Worm (Caenorhabditis elegans): Measurements from ENCODE around the gene srw-103.

- TF ChIP-seq ceh-82 (tag; optimal IDR thresholded peaks at IDR 0.05) (no peak), ceh-28 (tag; optimal IDR thresholded peaks at IDR 0.05) (no peak), jun-1 (tag; optimal IDR thresholded peaks at IDR 0.05) (no peak), nhr-11 (tag; optimal IDR thresholded peaks at IDR 0.05) (no peak), hmg-1.1 (GFP tag; IDR thresholded peaks at IDR 0.05) (no peak), lin-39 (tag; optimal IDR thresholded peaks at IDR 0.05) (no peak), ZK546.5 (tag; optimal IDR thresholded peaks at IDR 0.05) (no peak), zag-1 (tag; optimal IDR thresholded peaks at IDR 0.05) (no peak), ama-1 (optimal IDR thresholded peaks at IDR 0.05) (no peak), dve-1 (tag; optimal IDR thresholded peaks at IDR 0.05; ENCODE audit: insufficient read depth) (no peak), lin-13 (GFP tag; optimal IDR thresholded peaks at IDR 0.05) (no peak)
These were observed 17.6 kb downstream of the srw-103 start, which contains the start of gene str-160 for ce11 chrV:1734569-1734968.
